Fruit fly (Drosophila melanogaster) whole organism, embryonic: Measurements from ENCODE around the gene Pex16.

Experiments
- Abd-B ChIP-seq: fragments of 200-800 bp; sonication (Bioruptor generic); optimal IDR thresholded peaks from 2 replicates; lab custom pipeline; 2018; ENCODE audit warnings: missing biosample characterization, mild to moderate bottlenecking, missing genetic modification characterization, moderate library complexity
- B-H1 ChIP-seq: fragments of 200-800 bp; sonication (Bioruptor generic); IDR thresholded peaks from 3 replicates; pipeline ENCODE4 v1.3.6; 2022; ENCODE audit warnings: missing biosample characterization, missing genetic modification characterization
- CG10543 ChIP-seq: fragments of 200-800 bp; sonication (Bioruptor generic); optimal IDR thresholded peaks from 3 replicates; lab custom pipeline; 2017; ENCODE audit warnings: missing biosample characterization, mild to moderate bottlenecking, missing genetic modification characterization, moderate library complexity
- CG10565 ChIP-seq: fragments of 200-800 bp; sonication (Bioruptor generic); optimal IDR thresholded peaks from 3 replicates; lab custom pipeline; 2016; ENCODE audit warnings: missing biosample characterization, mild to moderate bottlenecking, missing genetic modification characterization
- CG11247 ChIP-seq: fragments of 200-800 bp; sonication (Bioruptor generic); IDR thresholded peaks from 2 replicates; pipeline ENCODE4 v1.3.6; 2022; ENCODE audit warnings: missing biosample characterization, missing genetic modification characterization
- CG11560 ChIP-seq: fragments of 200-800 bp; sonication (Bioruptor generic); IDR thresholded peaks from 3 replicates; pipeline ENCODE4 v1.3.6; 2022; ENCODE audit warnings: missing biosample characterization, missing genetic modification characterization
- CG12769 ChIP-seq: fragments of 200-800 bp; sonication (Bioruptor generic); optimal IDR thresholded peaks from 2 replicates; lab custom pipeline; 2019; ENCODE audit warnings: missing biosample characterization, mild to moderate bottlenecking, missing genetic modification characterization, moderate library complexity
- CG12942 ChIP-seq: fragments of 200-800 bp; sonication (Bioruptor generic); optimal IDR thresholded peaks from 3 replicates; lab custom pipeline; 2016; ENCODE audit warnings: missing biosample characterization, missing genetic modification characterization
- CG15479 ChIP-seq: fragments of 200-800 bp; sonication (Bioruptor generic); optimal IDR thresholded peaks from 3 replicates; lab custom pipeline; 2019; ENCODE audit warnings: missing biosample characterization, mild to moderate bottlenecking, missing genetic modification characterization, moderate library complexity
- CG18764 ChIP-seq: fragments of 200-800 bp; sonication (Bioruptor generic); optimal IDR thresholded peaks from 3 replicates; lab custom pipeline; 2016; ENCODE audit warnings: missing biosample characterization, missing genetic modification characterization
- CG2678 ChIP-seq: fragments of 200-800 bp; sonication (Bioruptor generic); optimal IDR thresholded peaks from 3 replicates; lab custom pipeline; 2019; ENCODE audit warnings: missing biosample characterization, mild to moderate bottlenecking, missing genetic modification characterization, moderate library complexity
- CG34224 ChIP-seq: fragments of 200-800 bp; sonication (Bioruptor generic); IDR thresholded peaks from 3 replicates; pipeline ENCODE4 v1.3.6; 2022; ENCODE audit warnings: missing biosample characterization, missing genetic modification characterization; ENCODE audit not compliant: partially characterized antibody
- CG34376 ChIP-seq: fragments of 200-800 bp; sonication (Bioruptor generic); optimal IDR thresholded peaks from 2 replicates; lab custom pipeline; 2018; ENCODE audit warnings: missing biosample characterization, mild to moderate bottlenecking, missing genetic modification characterization
- CG3838 ChIP-seq: fragments of 200-800 bp; sonication (Bioruptor generic); optimal IDR thresholded peaks from 3 replicates; lab custom pipeline; 2016; ENCODE audit warnings: missing biosample characterization, missing genetic modification characterization
- CG4360 ChIP-seq: fragments of 200-800 bp; sonication (Bioruptor generic); IDR thresholded peaks from 2 replicates; pipeline ENCODE4 v1.3.6; 2022; ENCODE audit warnings: missing biosample characterization, missing genetic modification characterization
- CG4617 ChIP-seq: fragments of 200-800 bp; sonication (Bioruptor generic); optimal IDR thresholded peaks from 3 replicates; lab custom pipeline; 2016; ENCODE audit warnings: missing biosample characterization, missing genetic modification characterization, borderline replicate concordance
- CG6765 ChIP-seq: fragments of 200-800 bp; sonication (Bioruptor generic); optimal IDR thresholded peaks from 3 replicates; lab custom pipeline; 2017; ENCODE audit warnings: missing biosample characterization, mild to moderate bottlenecking, missing genetic modification characterization
- CG7271 ChIP-seq: fragments of 200-800 bp; sonication (Bioruptor generic); optimal IDR thresholded peaks from 2 replicates; lab custom pipeline; 2018; ENCODE audit warnings: missing biosample characterization, mild to moderate bottlenecking, missing genetic modification characterization, moderate library complexity
- CG8290 ChIP-seq, 3 experiments: fragments of 200-800 bp; sonication (Bioruptor generic); optimal IDR thresholded peaks; 2 replicates each; lab custom pipeline; 2016 to 2019; ENCODE audit warnings: missing biosample characterization in 3 of 3, missing genetic modification characterization in 3 of 3, mild to moderate bottlenecking in 2 of 3, moderate library complexity in 1 of 3
- D19A ChIP-seq: fragments of 200-800 bp; optimal IDR thresholded peaks from 3 replicates; lab custom pipeline; 2019; ENCODE audit warnings: missing biosample characterization, mild to moderate bottlenecking, missing genetic modification characterization, moderate library complexity
- Drgx ChIP-seq: fragments of 200-800 bp; sonication (Bioruptor generic); IDR thresholded peaks from 2 replicates; pipeline ENCODE4 v1.3.6; 2022; ENCODE audit warnings: missing biosample characterization, missing genetic modification characterization
- Hr39 ChIP-seq: fragments of >200 bp; optimal IDR thresholded peaks from 2 replicates; lab custom pipeline; 2017
- Hr51 ChIP-seq, 2 experiments: fragments of 200-800 bp; sonication (Bioruptor generic); optimal IDR thresholded peaks; 2 replicates in 1 of 2; 3 replicates in 1 of 2; lab custom pipeline; 2016 to 2018; ENCODE audit warnings: missing biosample characterization in 2 of 2, missing genetic modification characterization in 2 of 2, mild to moderate bottlenecking in 1 of 2, moderate library complexity in 1 of 2
- Lim3 ChIP-seq: fragments of 200-800 bp; sonication (Bioruptor generic); IDR thresholded peaks from 2 replicates; pipeline ENCODE4 v1.3.6; 2022; ENCODE audit warnings: missing biosample characterization, missing genetic modification characterization
- Med ChIP-seq: fragments of 200-800 bp; sonication (Bioruptor generic); peaks from one replicate; lab custom pipeline; 2016; ENCODE audit warnings: missing biosample characterization, missing genetic modification characterization, mild to moderate bottlenecking, inconsistent platforms, moderate library complexity
- Optix ChIP-seq: fragments of 200-800 bp; sonication (Bioruptor generic); IDR thresholded peaks from 3 replicates; pipeline ENCODE4 v1.3.6; 2022; ENCODE audit warnings: missing biosample characterization, missing genetic modification characterization
- Trl ChIP-seq, 3 experiments: fragments of >200 bp in 2 of 3; fragments of 200-800 bp in 1 of 3; sonication (Bioruptor generic) in 1 of 3; optimal IDR thresholded peaks; 2 replicates in 1 of 3; 3 replicates in 2 of 3; lab custom pipeline; 2016 to 2017; ENCODE audit warnings: missing biosample characterization in 1 of 3, missing genetic modification characterization in 1 of 3
- ap ChIP-seq: fragments of 200-800 bp; sonication (Bioruptor generic); IDR thresholded peaks from 2 replicates; pipeline ENCODE4 v1.3.6; 2022; ENCODE audit warnings: missing biosample characterization, missing genetic modification characterization
- bsh ChIP-seq, 2 experiments: fragments of 200-800 bp; sonication (Bioruptor generic); optimal IDR thresholded peaks; 2 replicates each; lab custom pipeline; 2017 to 2018; ENCODE audit warnings: mild to moderate bottlenecking in 2 of 2, missing biosample characterization in 2 of 2, missing genetic modification characterization in 2 of 2, moderate library complexity in 1 of 2
- chif ChIP-seq, 2 experiments: fragments of 200-800 bp; sonication (Bioruptor generic); optimal IDR thresholded peaks; 3 replicates each; lab custom pipeline; 2016; ENCODE audit warnings: missing biosample characterization in 2 of 2, missing genetic modification characterization in 2 of 2
- crol ChIP-seq: fragments of 200-800 bp; sonication (Bioruptor generic); IDR thresholded peaks from 2 replicates; pipeline ENCODE4 v1.3.6; 2022; ENCODE audit warnings: missing biosample characterization, missing genetic modification characterization
- exex ChIP-seq: fragments of 200-800 bp; sonication (Bioruptor generic); optimal IDR thresholded peaks from 4 replicates; lab custom pipeline; 2018; ENCODE audit warnings: missing biosample characterization, mild to moderate bottlenecking, missing genetic modification characterization, moderate library complexity
- ftz-f1 ChIP-seq: fragments of 200-800 bp; sonication (Bioruptor generic); optimal IDR thresholded peaks from 2 replicates; lab custom pipeline; 2016; ENCODE audit warnings: missing biosample characterization, missing genetic modification characterization
- grau ChIP-seq: fragments of 200-800 bp; optimal IDR thresholded peaks from 3 replicates; lab custom pipeline; 2019; ENCODE audit warnings: missing biosample characterization, mild to moderate bottlenecking, missing genetic modification characterization, moderate library complexity
- insv ChIP-seq, 2 experiments: fragments of 200-800 bp; sonication (Bioruptor generic); optimal IDR thresholded peaks; 3 replicates each; lab custom pipeline; 2016 to 2018; ENCODE audit warnings: missing biosample characterization in 2 of 2, missing genetic modification characterization in 2 of 2
- jing ChIP-seq: fragments of 200-800 bp; sonication (Bioruptor generic); optimal IDR thresholded peaks from 2 replicates; lab custom pipeline; 2018; ENCODE audit warnings: missing biosample characterization, mild to moderate bottlenecking, missing genetic modification characterization
- klu ChIP-seq: fragments of 200-800 bp; sonication (Bioruptor generic); IDR thresholded peaks from 2 replicates; pipeline ENCODE4 v1.3.6; 2022; ENCODE audit warnings: missing biosample characterization, missing genetic modification characterization
- nerfin-2 ChIP-seq: fragments of 200-800 bp; sonication (Bioruptor generic); IDR thresholded peaks from 2 replicates; pipeline ENCODE4 v1.3.6; 2022; ENCODE audit warnings: missing biosample characterization, missing genetic modification characterization; ENCODE audit not compliant: partially characterized antibody
- onecut ChIP-seq: fragments of 200-800 bp; sonication (Bioruptor generic); IDR thresholded peaks from 2 replicates; pipeline ENCODE4 v1.3.6; 2022; ENCODE audit warnings: missing biosample characterization, missing genetic modification characterization
- peb ChIP-seq: fragments of 200-800 bp; sonication (Bioruptor generic); IDR thresholded peaks from 2 replicates; pipeline ENCODE4 v1.3.6; 2022; ENCODE audit warnings: missing biosample characterization, missing genetic modification characterization
- pnt ChIP-seq: fragments of 200-800 bp; sonication (Bioruptor generic); optimal IDR thresholded peaks from 3 replicates; lab custom pipeline; 2016; ENCODE audit warnings: missing biosample characterization, missing genetic modification characterization
- rib ChIP-seq: fragments of 200-800 bp; sonication (Bioruptor generic); IDR thresholded peaks from 2 replicates; pipeline ENCODE4 v1.3.6; 2022; ENCODE audit warnings: missing biosample characterization, missing genetic modification characterization
- sc ChIP-seq, 3 experiments: fragments of >200 bp in 2 of 3; fragments of 200-800 bp in 1 of 3; sonication (Bioruptor generic) in 1 of 3; optimal IDR thresholded peaks; 2 replicates in 2 of 3; 3 replicates in 1 of 3; lab custom pipeline; 2017; ENCODE audit warnings: mild to moderate bottlenecking in 1 of 3, missing biosample characterization in 1 of 3, missing genetic modification characterization in 1 of 3, missing genetic modification reagents in 1 of 3
- schlank ChIP-seq: fragments of 200-800 bp; sonication (Bioruptor generic); optimal IDR thresholded peaks from 2 replicates; lab custom pipeline; 2018; ENCODE audit warnings: missing biosample characterization, mild to moderate bottlenecking, missing genetic modification characterization
- shn ChIP-seq: fragments of 200-800 bp; sonication (Bioruptor generic); optimal IDR thresholded peaks from 3 replicates; lab custom pipeline; 2016; ENCODE audit warnings: missing biosample characterization, missing genetic modification characterization
- sna ChIP-seq: fragments of 200-800 bp; sonication (Bioruptor generic); IDR thresholded peaks from 2 replicates; pipeline ENCODE4 v1.3.6; 2022; ENCODE audit warnings: missing biosample characterization, missing genetic modification characterization; ENCODE audit not compliant: partially characterized antibody
- sug ChIP-seq: fragments of 200-800 bp; optimal IDR thresholded peaks from 2 replicates; lab custom pipeline; 2019; ENCODE audit warnings: missing biosample characterization, mild to moderate bottlenecking, missing genetic modification characterization, moderate library complexity
- tx ChIP-seq: fragments of 200-800 bp; sonication (Bioruptor generic); optimal IDR thresholded peaks from 2 replicates; lab custom pipeline; 2016; ENCODE audit warnings: missing biosample characterization, missing genetic modification characterization
- wdn ChIP-seq: fragments of 200-800 bp; sonication (Bioruptor generic); IDR thresholded peaks from 2 replicates; pipeline ENCODE4 v1.3.6; 2022; ENCODE audit warnings: missing biosample characterization, missing genetic modification characterization
- zen2 ChIP-seq: fragments of 200-800 bp; sonication (Bioruptor generic); IDR thresholded peaks from 3 replicates; pipeline ENCODE4 v1.3.6; 2022; ENCODE audit warnings: missing biosample characterization, missing genetic modification characterization; ENCODE audit not compliant: partially characterized antibody

Pex16 gene

dm6 chr3L:20784394-20784793 lies 6.3 kb upstream of the Pex16 start:
- TF ChIP-seq schlank (tag; lab: Kevin White, UChicago): no peak
- TF ChIP-seq CG2678 (tag; lab: Kevin White, UChicago): no peak
- TF ChIP-seq CG8290 (GFP tag; optimal IDR thresholded peaks at IDR 0.05; lab: Kevin White, UChicago): no peak
- no peak for TF ChIP-seq CG8290 (tag; optimal IDR thresholded peaks at IDR 0.05; lab: Kevin White, UChicago)
- TF ChIP-seq CG10543 (GFP tag; lab: Kevin White, UChicago): no peak
- TF ChIP-seq tx (GFP tag; lab: Kevin White, UChicago): no peak
- peak; percentile 59 for TF ChIP-seq CG4360 (GFP tag; lab: Robert Waterston, UW)
- no peak for TF ChIP-seq CG10565
- peak in 1 of 2 experiments; percentile 32 for TF ChIP-seq Trl (optimal IDR thresholded peaks at IDR 0.05; lab: Kevin White, UChicago)
- no peak for TF ChIP-seq Trl (GFP tag; optimal IDR thresholded peaks at IDR 0.05; lab: Kevin White, UChicago)
- TF ChIP-seq nerfin-2 (GFP tag; lab: Robert Waterston, UW): no peak
- no peak for TF ChIP-seq ap (GFP tag; lab: Robert Waterston, UW)
- no peak for TF ChIP-seq insv (GFP tag; optimal IDR thresholded peaks at IDR 0.05; lab: Kevin White, UChicago)
- no peak for TF ChIP-seq peb (GFP tag; lab: Robert Waterston, UW)
- TF ChIP-seq Optix: no peak
- no peak for TF ChIP-seq CG3838 (GFP tag; lab: Kevin White, UChicago)
- TF ChIP-seq pnt (GFP tag; lab: Kevin White, UChicago): no peak
- no peak for TF ChIP-seq jing (GFP tag; lab: Kevin White, UChicago)
- TF ChIP-seq CG12769: no peak
- no peak for TF ChIP-seq CG6765 (GFP tag; lab: Kevin White, UChicago)
- no peak for TF ChIP-seq Abd-B (GFP tag; lab: Kevin White, UChicago)
- TF ChIP-seq rib (GFP tag; lab: Robert Waterston, UW): no peak
- TF ChIP-seq Lim3 (GFP tag; lab: Robert Waterston, UW): no peak
- 0 out of 2 replicates have a peak, but pooled peaks have one; percentile 19 for TF ChIP-seq wdn (GFP tag; lab: Robert Waterston, UW)
- no peak for TF ChIP-seq shn
- peak; percentile 38 for TF ChIP-seq onecut (GFP tag; lab: Robert Waterston, UW)
- no peak for TF ChIP-seq D19A (tag; lab: Kevin White, UChicago)
- TF ChIP-seq bsh (GFP tag; optimal IDR thresholded peaks at IDR 0.05; lab: Kevin White, UChicago): no peak
- TF ChIP-seq CG11247 (GFP tag; lab: Robert Waterston, UW): no peak
- peak; percentile 38; the same call in 1 of the 2 replicates for TF ChIP-seq crol (GFP tag; lab: Robert Waterston, UW)
- TF ChIP-seq ftz-f1: no peak
- peak; percentile 17; the same call in 1 of the 3 replicates for TF ChIP-seq CG34224 (GFP tag; lab: Robert Waterston, UW)
- TF ChIP-seq CG15479 (GFP tag; lab: Kevin White, UChicago): peak; percentile 66
- TF ChIP-seq B-H1 (GFP tag; lab: Robert Waterston, UW): no peak

DNA sequence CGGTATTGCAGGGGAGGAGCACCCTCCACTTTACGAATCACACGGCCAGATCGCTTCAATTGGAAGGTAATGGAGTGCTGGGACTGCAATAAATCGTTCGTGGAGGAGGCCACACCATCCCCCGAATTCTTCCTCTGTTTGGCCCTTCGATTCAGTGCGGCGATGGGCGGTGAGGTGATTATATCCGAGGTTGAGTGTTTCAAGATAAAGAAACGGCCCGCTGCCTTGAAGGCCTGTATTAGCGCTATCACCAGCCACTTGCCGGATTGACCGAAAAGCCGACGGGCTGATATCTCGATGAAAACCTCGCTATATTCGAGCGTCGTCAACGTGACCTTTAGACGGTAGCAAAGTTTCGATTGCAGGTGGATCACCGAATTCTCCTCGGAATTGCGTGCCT lies 568 bp downstream of the Pex16 start:
- TF ChIP-seq CG4617 (GFP tag; lab: Kevin White, UChicago): no peak
- TF ChIP-seq sna (GFP tag; lab: Robert Waterston, UW): no peak
- no peak for TF ChIP-seq klu (GFP tag; lab: Robert Waterston, UW)
- TF ChIP-seq Hr39: no peak
- peak; percentile 32 for TF ChIP-seq exex
- no peak for TF ChIP-seq grau (tag; lab: Kevin White, UChicago)
- peak; percentile 56 for TF ChIP-seq ftz-f1
- TF ChIP-seq CG7271 (tag; lab: Kevin White, UChicago): no peak
- no peak for TF ChIP-seq CG18764
- TF ChIP-seq CG34376 (GFP tag; lab: Kevin White, UChicago): peak; percentile 91
- no peak for TF ChIP-seq sc (optimal IDR thresholded peaks at IDR 0.05; lab: Kevin White, UChicago)
- no peak for TF ChIP-seq sc (GFP tag; optimal IDR thresholded peaks at IDR 0.05; lab: Kevin White, UChicago)
- no peak for TF ChIP-seq Hr51 (GFP tag; optimal IDR thresholded peaks at IDR 0.05; lab: Kevin White, UChicago)
- 0 out of 3 replicates have a peak, but pooled peaks have one; percentile 12 for TF ChIP-seq zen2
- TF ChIP-seq Med (GFP tag; lab: Kevin White, UChicago): peak; percentile 48
- peak; percentile 31 for TF ChIP-seq sug (tag; lab: Kevin White, UChicago)
- no peak for TF ChIP-seq chif (GFP tag; optimal IDR thresholded peaks at IDR 0.05; lab: Kevin White, UChicago)
- TF ChIP-seq Drgx (GFP tag; lab: Robert Waterston, UW): no peak
- no peak for TF ChIP-seq CG11560
- no peak for TF ChIP-seq CG12942 (GFP tag; lab: Kevin White, UChicago)
